Worm (Caenorhabditis elegans): ENCODE results near the gene idpb-4.
A peak's percentile ranks its signal among the peaks of the same experiment; 100 is the strongest.

The idpb-4 gene

DNA sequence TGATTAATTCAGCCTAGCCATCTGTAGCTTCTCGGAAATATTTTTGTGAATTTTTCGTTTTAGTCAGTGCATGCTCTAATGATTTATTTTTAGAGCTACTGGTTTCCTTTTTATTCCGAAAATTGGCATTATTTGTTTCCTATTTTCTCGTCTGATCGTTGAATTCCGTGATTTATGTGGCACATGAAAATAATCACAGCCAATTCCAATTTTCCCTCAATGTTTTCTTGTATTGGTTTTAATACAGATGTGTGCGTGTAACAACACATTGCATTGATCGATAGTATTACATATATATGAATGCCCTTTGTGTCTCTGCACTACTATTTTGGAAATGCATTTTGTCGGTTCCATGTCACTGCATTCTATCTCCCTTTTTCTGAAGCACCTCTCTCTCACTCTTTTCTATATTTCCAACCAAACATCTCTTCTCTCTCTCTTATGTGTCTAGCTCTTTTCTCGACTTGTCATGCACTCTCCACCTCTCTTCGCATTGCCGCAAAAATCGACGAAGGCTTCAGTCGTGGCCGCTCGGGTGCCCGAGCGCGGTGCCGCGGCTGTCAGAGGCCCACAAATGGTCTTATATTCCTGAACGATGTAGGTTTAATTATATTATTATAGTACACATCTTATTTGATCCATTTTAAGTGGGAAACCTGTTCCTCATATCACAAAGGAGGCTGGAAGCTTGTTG is 47.0 kb upstream of the idpb-4 start (continued):
- TF ChIP-seq lin-13 (GFP tag; optimal IDR thresholded peaks at IDR 0.05) (no peak), ama-1 (optimal IDR thresholded peaks at IDR 0.05) (peak; percentile 94), php-3 (GFP tag; IDR thresholded peaks at IDR 0.05) (no peak), T20F7.1 (GFP tag; optimal IDR thresholded peaks at IDR 0.05) (no peak), tag-97 (GFP tag; IDR thresholded peaks at IDR 0.05) (no peak), zip-2 (tag; optimal IDR thresholded peaks at IDR 0.05) (no peak), F37D6.2 (tag; optimal IDR thresholded peaks at IDR 0.05) (no peak), madf-5 (GFP tag; IDR thresholded peaks at IDR 0.05) (no peak), set-16 (GFP tag; IDR thresholded peaks at IDR 0.05) (peak; percentile 61), lsy-2 (tag; optimal IDR thresholded peaks at IDR 0.05) (peak in 1 of 2 experiments; percentile 41), lin-15B (tag; optimal IDR thresholded peaks at IDR 0.05) (no peak), lir-3 (tag; optimal IDR thresholded peaks at IDR 0.05) (no peak), ctbp-1 (GFP tag; IDR thresholded peaks at IDR 0.05) (peak; percentile 59; the same call in 1 of the 2 replicates), gei-8 (GFP tag; optimal IDR thresholded peaks at IDR 0.05) (no peak), ZK546.5 (tag; optimal IDR thresholded peaks at IDR 0.05) (no peak), skn-1 (tag; optimal IDR thresholded peaks at IDR 0.05) (no peak), tra-1 (GFP tag; IDR thresholded peaks at IDR 0.05) (no peak), ztf-7 (tag; optimal IDR thresholded peaks at IDR 0.05) (no peak), nhr-25 (tag; optimal IDR thresholded peaks at IDR 0.05; ENCODE audit: borderline replicate concordance, insufficient read depth) (no peak), mdl-1 (tag; optimal IDR thresholded peaks at IDR 0.05) (no peak), arid-1 (GFP tag; conservative IDR thresholded peaks at IDR 0.05) (no peak), pha-4 (GFP tag; IDR thresholded peaks at IDR 0.05) (no peak), pha-4 (tag; optimal IDR thresholded peaks at IDR 0.05) (no peak), snpc-4 (tag; optimal IDR thresholded peaks at IDR 0.05) (no peak), F26F4.8 (GFP tag; conservative IDR thresholded peaks at IDR 0.05) (no peak), zfp-3 (GFP tag; conservative IDR thresholded peaks at IDR 0.05) (no peak), mxl-3 (GFP tag; optimal IDR thresholded peaks at IDR 0.05) (no peak), lin-38 (GFP tag; IDR thresholded peaks at IDR 0.05) (no peak), pqm-1 (tag; optimal IDR thresholded peaks at IDR 0.05) (no peak), dmd-6 (GFP tag; IDR thresholded peaks at IDR 0.05) (no peak), saeg-2 (GFP tag; IDR thresholded peaks at IDR 0.05) (no peak), fkh-10 (GFP tag; optimal IDR thresholded peaks at IDR 0.05) (no peak), nhr-28 (tag; optimal IDR thresholded peaks at IDR 0.05) (peak; percentile 16), hlh-30 (tag; optimal IDR thresholded peaks at IDR 0.05; ENCODE audit: insufficient read depth) (peak; percentile 30), dpl-1 (GFP tag; optimal IDR thresholded peaks at IDR 0.05) (no peak), nhr-237 (tag; optimal IDR thresholded peaks at IDR 0.05) (no peak), fos-1 (tag; optimal IDR thresholded peaks at IDR 0.05) (no peak), R02D3.7 (tag; optimal IDR thresholded peaks at IDR 0.05) (no peak), Y48G9A.11 (GFP tag; IDR thresholded peaks at IDR 0.05) (no peak), ceh-28 (tag; optimal IDR thresholded peaks at IDR 0.05) (no peak), T26A8.4 (GFP tag; IDR thresholded peaks at IDR 0.05) (no peak), F49E8.2 (tag; optimal IDR thresholded peaks at IDR 0.05; ENCODE audit: borderline replicate concordance) (no peak), nhr-11 (tag; optimal IDR thresholded peaks at IDR 0.05) (peak; percentile 24), ceh-62 (tag; optimal IDR thresholded peaks at IDR 0.05) (no peak), nhr-111 (GFP tag; optimal IDR thresholded peaks at IDR 0.05) (no peak), aly-2 (tag; optimal IDR thresholded peaks at IDR 0.05) (no peak), zip-11 (GFP tag; IDR thresholded peaks at IDR 0.05) (no peak), egl-27 (tag; optimal IDR thresholded peaks at IDR 0.05) (no peak), dve-1 (tag; optimal IDR thresholded peaks at IDR 0.05; ENCODE audit: insufficient read depth) (peak; percentile 57), ZK337.2 (GFP tag; IDR thresholded peaks at IDR 0.05) (no peak), dmd-8 (GFP tag; IDR thresholded peaks at IDR 0.05) (no peak), ceh-44 (GFP tag; IDR thresholded peaks at IDR 0.05) (no peak)

Data from whole organism, L4 larva.